Fruit fly (Drosophila melanogaster) whole organism, embryonic: Measurements from ENCODE around the gene CG33235.

Source experiments
- Antp ChIP-seq: fragments of 200-800 bp; sonication (Bioruptor generic); optimal IDR thresholded peaks from 3 replicates; lab custom pipeline; 2016; ENCODE audit warnings: missing biosample characterization, missing genetic modification characterization
- Atf6 ChIP-seq: fragments of 200-800 bp; sonication (Bioruptor generic); IDR thresholded peaks from 2 replicates; pipeline ENCODE4 v1.3.6; 2022; ENCODE audit warnings: missing biosample characterization, missing genetic modification characterization
- BEAF-32 ChIP-seq: fragments of 200-800 bp; sonication (Bioruptor generic); optimal IDR thresholded peaks from 3 replicates; lab custom pipeline; 2017; ENCODE audit warnings: missing biosample characterization, missing genetic modification characterization, mild to moderate bottlenecking, moderate library complexity, missing genetic modification reagents
- Bteb2 ChIP-seq: fragments of 200-800 bp; sonication (Bioruptor generic); optimal IDR thresholded peaks from 2 replicates; lab custom pipeline; 2016; ENCODE audit warnings: missing biosample characterization, missing genetic modification characterization
- CG10267 ChIP-seq: fragments of 200-800 bp; sonication (Bioruptor generic); optimal IDR thresholded peaks from 2 replicates; lab custom pipeline; 2018; ENCODE audit warnings: missing biosample characterization, mild to moderate bottlenecking, missing genetic modification characterization, moderate library complexity
- CG15479 ChIP-seq: fragments of 200-800 bp; sonication (Bioruptor generic); optimal IDR thresholded peaks from 3 replicates; lab custom pipeline; 2019; ENCODE audit warnings: missing biosample characterization, mild to moderate bottlenecking, missing genetic modification characterization, moderate library complexity
- CG17385 ChIP-seq: fragments of 200-800 bp; sonication (Bioruptor generic); optimal IDR thresholded peaks from 3 replicates; lab custom pipeline; 2018; ENCODE audit warnings: missing biosample characterization, mild to moderate bottlenecking, missing genetic modification characterization
- CG17802 ChIP-seq: fragments of 200-800 bp; sonication (Bioruptor generic); optimal IDR thresholded peaks from 2 replicates; lab custom pipeline; 2018; ENCODE audit warnings: missing biosample characterization, mild to moderate bottlenecking, missing genetic modification characterization, moderate library complexity
- CG2129 ChIP-seq: fragments of 200-800 bp; sonication (Bioruptor generic); IDR thresholded peaks from 2 replicates; pipeline ENCODE4 v1.3.6; 2022; ENCODE audit warnings: missing biosample characterization, missing genetic modification characterization; ENCODE audit not compliant: partially characterized antibody
- CG2199 ChIP-seq: fragments of 200-800 bp; sonication (Bioruptor generic); IDR thresholded peaks from 3 replicates; pipeline ENCODE4 v1.3.6; 2022; ENCODE audit warnings: missing biosample characterization, missing genetic modification characterization
- CG2678 ChIP-seq: fragments of 200-800 bp; sonication (Bioruptor generic); optimal IDR thresholded peaks from 3 replicates; lab custom pipeline; 2019; ENCODE audit warnings: missing biosample characterization, mild to moderate bottlenecking, missing genetic modification characterization, moderate library complexity
- CG4404 ChIP-seq: fragments of 200-800 bp; sonication (Bioruptor generic); IDR thresholded peaks from 2 replicates; pipeline ENCODE4 v1.3.6; 2022; ENCODE audit warnings: missing biosample characterization, missing genetic modification characterization
- CG4617 ChIP-seq: fragments of 200-800 bp; sonication (Bioruptor generic); optimal IDR thresholded peaks from 3 replicates; lab custom pipeline; 2016; ENCODE audit warnings: missing biosample characterization, missing genetic modification characterization, borderline replicate concordance
- CG7271 ChIP-seq: fragments of 200-800 bp; sonication (Bioruptor generic); optimal IDR thresholded peaks from 2 replicates; lab custom pipeline; 2018; ENCODE audit warnings: missing biosample characterization, mild to moderate bottlenecking, missing genetic modification characterization, moderate library complexity
- CG8924 ChIP-seq: fragments of 200-800 bp; optimal IDR thresholded peaks from 3 replicates; lab custom pipeline; 2019; ENCODE audit warnings: missing biosample characterization, mild to moderate bottlenecking, missing genetic modification characterization, moderate library complexity
- CG9876 ChIP-seq: fragments of 200-800 bp; sonication (Bioruptor generic); optimal IDR thresholded peaks from 2 replicates; lab custom pipeline; 2016; ENCODE audit warnings: missing biosample characterization, missing genetic modification characterization
- Drgx ChIP-seq: fragments of 200-800 bp; sonication (Bioruptor generic); IDR thresholded peaks from 2 replicates; pipeline ENCODE4 v1.3.6; 2022; ENCODE audit warnings: missing biosample characterization, missing genetic modification characterization
- E2f2 ChIP-seq: fragments of 200-800 bp; sonication (Bioruptor generic); IDR thresholded peaks from 2 replicates; pipeline ENCODE4 v1.3.6; 2022; ENCODE audit warnings: missing biosample characterization, missing genetic modification characterization
- Eip74EF ChIP-seq, 2 experiments: fragments of 200-800 bp in 1 of 2; fragments of >200 bp in 1 of 2; sonication (Bioruptor generic) in 1 of 2; optimal IDR thresholded peaks; 2 replicates each; lab custom pipeline; 2017 to 2019; ENCODE audit warnings: missing biosample characterization in 2 of 2, missing genetic modification characterization in 2 of 2, mild to moderate bottlenecking in 1 of 2, moderate library complexity in 1 of 2
- Hr51 ChIP-seq, 2 experiments: fragments of 200-800 bp; sonication (Bioruptor generic); optimal IDR thresholded peaks; 2 replicates in 1 of 2; 3 replicates in 1 of 2; lab custom pipeline; 2016 to 2018; ENCODE audit warnings: missing biosample characterization in 2 of 2, missing genetic modification characterization in 2 of 2, mild to moderate bottlenecking in 1 of 2, moderate library complexity in 1 of 2
- Jarid2 ChIP-seq: fragments of 200-800 bp; sonication (Bioruptor generic); optimal IDR thresholded peaks from 3 replicates; lab custom pipeline; 2017; ENCODE audit warnings: mild to moderate bottlenecking, missing biosample characterization, missing genetic modification reagents, missing genetic modification characterization
- Mad ChIP-seq: fragments of 200-800 bp; sonication (Bioruptor generic); optimal IDR thresholded peaks from 2 replicates; lab custom pipeline; 2016; ENCODE audit warnings: missing biosample characterization, missing genetic modification characterization
- Mrtf ChIP-seq: fragments of 200-800 bp; sonication (Bioruptor generic); IDR thresholded peaks from 3 replicates; pipeline ENCODE4 v1.3.6; 2022; ENCODE audit warnings: missing biosample characterization, missing genetic modification characterization
- Myb ChIP-seq: fragments of 200-800 bp; sonication (Bioruptor generic); optimal IDR thresholded peaks from 2 replicates; lab custom pipeline; 2016; ENCODE audit warnings: missing biosample characterization, missing genetic modification characterization
- Nf-YA ChIP-seq: fragments of 200-800 bp; sonication (Bioruptor generic); IDR thresholded peaks from 2 replicates; pipeline ENCODE4 v1.3.6; 2022; ENCODE audit warnings: missing biosample characterization, missing genetic modification characterization
- Nf-YB ChIP-seq: fragments of 200-800 bp; sonication (Bioruptor generic); optimal IDR thresholded peaks from 3 replicates; lab custom pipeline; 2019; ENCODE audit warnings: missing biosample characterization, mild to moderate bottlenecking, missing genetic modification characterization, moderate library complexity
- Oli ChIP-seq: fragments of 200-800 bp; sonication (Bioruptor generic); optimal IDR thresholded peaks from 2 replicates; lab custom pipeline; 2018; ENCODE audit warnings: missing biosample characterization, mild to moderate bottlenecking, missing genetic modification characterization, moderate library complexity
- PHDP ChIP-seq: fragments of 200-800 bp; sonication (Bioruptor generic); optimal IDR thresholded peaks from 3 replicates; lab custom pipeline; 2018; ENCODE audit warnings: missing biosample characterization, mild to moderate bottlenecking, missing genetic modification characterization, moderate library complexity
- Ptx1 ChIP-seq: fragments of 200-800 bp; sonication (Bioruptor generic); IDR thresholded peaks from 2 replicates; pipeline ENCODE4 v1.3.6; 2022; ENCODE audit warnings: missing biosample characterization, missing genetic modification characterization
- Ravus ChIP-seq: fragments of 200-800 bp; sonication (Bioruptor generic); IDR thresholded peaks from 2 replicates; pipeline ENCODE4 v1.3.6; 2022; ENCODE audit warnings: missing biosample characterization, missing genetic modification characterization
- Sin3A ChIP-seq: fragments of >200 bp; optimal IDR thresholded peaks from 2 replicates; lab custom pipeline; 2018
- Sry-δ ChIP-seq: fragments of 200-800 bp; sonication (Bioruptor generic); optimal IDR thresholded peaks from 2 replicates; lab custom pipeline; 2016; ENCODE audit warnings: missing biosample characterization, missing genetic modification characterization
- Tbp ChIP-seq: fragments of >200 bp; optimal IDR thresholded peaks from 2 replicates; lab custom pipeline; 2018; ENCODE audit warnings: missing biosample characterization, missing genetic modification characterization
- bcd ChIP-seq: fragments of 200-800 bp; sonication (Bioruptor generic); optimal IDR thresholded peaks from 2 replicates; lab custom pipeline; 2017; ENCODE audit warnings: missing biosample characterization, mild to moderate bottlenecking, missing genetic modification characterization
- ci ChIP-seq: fragments of 200-800 bp; sonication (Bioruptor generic); IDR thresholded peaks from 3 replicates; pipeline ENCODE4 v1.3.6; 2022; ENCODE audit warnings: missing biosample characterization, missing genetic modification characterization
- dan ChIP-seq: fragments of 200-800 bp; sonication (Bioruptor generic); IDR thresholded peaks from 2 replicates; pipeline ENCODE4 v1.3.6; 2022; ENCODE audit warnings: missing biosample characterization, missing genetic modification characterization
- ems ChIP-seq: fragments of 200-800 bp; sonication (Bioruptor generic); optimal IDR thresholded peaks from 3 replicates; lab custom pipeline; 2016; ENCODE audit warnings: missing biosample characterization, missing genetic modification characterization
- fu2 ChIP-seq: fragments of 200-800 bp; sonication (Bioruptor generic); optimal IDR thresholded peaks from 2 replicates; lab custom pipeline; 2016; ENCODE audit warnings: missing biosample characterization, missing genetic modification characterization
- gcm ChIP-seq: fragments of 200-800 bp; sonication (Bioruptor generic); optimal IDR thresholded peaks from 2 replicates; lab custom pipeline; 2019; ENCODE audit warnings: missing biosample characterization, mild to moderate bottlenecking, missing genetic modification characterization, moderate library complexity
- hkb ChIP-seq, 2 experiments: fragments of 200-800 bp in 1 of 2; fragments of >200 bp in 1 of 2; sonication (Bioruptor generic) in 1 of 2; IDR thresholded peaks in 1 of 2; optimal IDR thresholded peaks in 1 of 2; 2 replicates each; pipeline versions ENCODE4 v1.3.6 to Lab custom; 2017 to 2022; ENCODE audit warnings: missing biosample characterization in 1 of 2, missing genetic modification characterization in 1 of 2
- klu ChIP-seq: fragments of 200-800 bp; sonication (Bioruptor generic); IDR thresholded peaks from 2 replicates; pipeline ENCODE4 v1.3.6; 2022; ENCODE audit warnings: missing biosample characterization, missing genetic modification characterization
- luna ChIP-seq: fragments of 200-800 bp; sonication (Bioruptor generic); optimal IDR thresholded peaks from 2 replicates; lab custom pipeline; 2016; ENCODE audit warnings: missing biosample characterization, missing genetic modification characterization
- peb ChIP-seq: fragments of 200-800 bp; sonication (Bioruptor generic); IDR thresholded peaks from 2 replicates; pipeline ENCODE4 v1.3.6; 2022; ENCODE audit warnings: missing biosample characterization, missing genetic modification characterization
- pnt ChIP-seq: fragments of 200-800 bp; sonication (Bioruptor generic); optimal IDR thresholded peaks from 3 replicates; lab custom pipeline; 2016; ENCODE audit warnings: missing biosample characterization, missing genetic modification characterization
- ranshi ChIP-seq: fragments of 200-800 bp; sonication (Bioruptor generic); IDR thresholded peaks from 2 replicates; pipeline ENCODE4 v1.3.6; 2022; ENCODE audit warnings: missing biosample characterization, missing genetic modification characterization
- sd ChIP-seq: fragments of 200-800 bp; sonication (Bioruptor generic); optimal IDR thresholded peaks from 3 replicates; lab custom pipeline; 2018; ENCODE audit warnings: missing biosample characterization, mild to moderate bottlenecking, missing genetic modification characterization, moderate library complexity
- ssp ChIP-seq: fragments of 200-800 bp; sonication (Bioruptor generic); IDR thresholded peaks from 2 replicates; pipeline ENCODE4 v1.3.6; 2022; ENCODE audit warnings: missing biosample characterization, missing genetic modification characterization
- twi ChIP-seq: fragments of 200-800 bp; optimal IDR thresholded peaks from 2 replicates; lab custom pipeline; 2019; ENCODE audit warnings: missing biosample characterization, mild to moderate bottlenecking, missing genetic modification characterization, moderate library complexity
- unc-4 ChIP-seq: fragments of 200-800 bp; sonication (Bioruptor generic); IDR thresholded peaks from 2 replicates; pipeline ENCODE4 v1.3.6; 2022; ENCODE audit warnings: missing biosample characterization, missing genetic modification characterization; ENCODE audit not compliant: partially characterized antibody
- unpg ChIP-seq: fragments of 200-800 bp; sonication (Bioruptor generic); optimal IDR thresholded peaks from 3 replicates; lab custom pipeline; 2018; ENCODE audit warnings: missing biosample characterization, mild to moderate bottlenecking, missing genetic modification characterization, moderate library complexity

CG33235 gene

dm6 chrX:11518435-11518834 lies 27.1 kb upstream of the CG33235 start (continued):
- TF ChIP-seq CG17385 (GFP tag; lab: Kevin White, UChicago) (peak; percentile 77), CG15479 (GFP tag; lab: Kevin White, UChicago) (no peak), Hr51 (GFP tag; optimal IDR thresholded peaks at IDR 0.05; lab: Kevin White, UChicago) (peak; percentile 6 to 76), Antp (GFP tag; lab: Kevin White, UChicago) (no peak), klu (GFP tag; lab: Robert Waterston, UW) (peak; percentile 45; the same call in 1 of the 2 replicates), Mad (peak; percentile 56), CG9876 (no peak), Mrtf (peak; percentile 81), pnt (GFP tag; lab: Kevin White, UChicago) (no peak), hkb (optimal IDR thresholded peaks at IDR 0.05; lab: Kevin White, UChicago) (no peak), hkb (GFP tag; IDR thresholded peaks at IDR 0.05; lab: Robert Waterston, UW) (peak; percentile 86), CG2199 (GFP tag; lab: Robert Waterston, UW) (peak; percentile 77), sd (tag; lab: Kevin White, UChicago) (peak; percentile 48), ci (GFP tag; lab: Robert Waterston, UW) (peak; percentile 88), unc-4 (GFP tag; lab: Robert Waterston, UW) (no peak), CG8924 (tag; lab: Kevin White, UChicago) (peak; percentile 73), CG17802 (no peak), Ptx1 (GFP tag; lab: Robert Waterston, UW) (peak; percentile 84), twi (tag; lab: Kevin White, UChicago) (peak; percentile 8), Bteb2 (peak; percentile 15), Atf6 (GFP tag; lab: Robert Waterston, UW) (peak; percentile 86), PHDP (tag; lab: Kevin White, UChicago) (peak; percentile 79), BEAF-32 (GFP tag; lab: Kevin White, UChicago) (no peak), Myb (GFP tag; lab: Kevin White, UChicago) (no peak), bcd (GFP tag; lab: Kevin White, UChicago) (peak; percentile 78), Drgx (GFP tag; lab: Robert Waterston, UW) (peak; percentile 95), ssp (GFP tag; lab: Robert Waterston, UW) (peak; percentile 52; the same call in 1 of the 2 replicates), CG4617 (GFP tag; lab: Kevin White, UChicago) (peak; percentile 4), CG10267 (tag; lab: Kevin White, UChicago) (peak; percentile 45), fu2 (no peak), E2f2 (GFP tag; lab: Robert Waterston, UW) (peak; percentile 55), Eip74EF (GFP tag; optimal IDR thresholded peaks at IDR 0.05; lab: Kevin White, UChicago) (peak in 1 of 2 experiments; percentile 53), CG2678 (tag; lab: Kevin White, UChicago) (peak; percentile 82), ems (GFP tag; lab: Kevin White, UChicago) (peak; percentile 58), CG4404 (GFP tag; lab: Robert Waterston, UW) (0 out of 2 replicates have a peak, but pooled peaks have one; percentile 45), Sin3A (lab: Kevin White, UChicago) (no peak), CG7271 (tag; lab: Kevin White, UChicago) (no peak), dan (GFP tag; lab: Robert Waterston, UW) (no peak), ranshi (GFP tag; lab: Robert Waterston, UW) (peak; percentile 76), Nf-YA (GFP tag; lab: Robert Waterston, UW) (peak; percentile 59), peb (peak; percentile 61), CG2129 (GFP tag; lab: Robert Waterston, UW) (no peak), luna (GFP tag; lab: Kevin White, UChicago) (no peak), Sry-δ (GFP tag; lab: Kevin White, UChicago) (no peak), Tbp (GFP tag; lab: Kevin White, UChicago) (no peak), unpg (GFP tag; lab: Kevin White, UChicago) (peak; percentile 80), Nf-YB (GFP tag; lab: Kevin White, UChicago) (peak; percentile 1), gcm (GFP tag; lab: Kevin White, UChicago) (peak; percentile 48), Jarid2 (peak; percentile 23), Oli (peak; percentile 65), Ravus (GFP tag; lab: Robert Waterston, UW) (peak; percentile 40; the same call in 1 of the 2 replicates)
